Fruit fly (Drosophila melanogaster) whole organism, embryonic: Measurements from ENCODE around the gene CG7985.

ENCODE experiments used
- Blimp-1 ChIP-seq: fragments of 200-800 bp; sonication (Bioruptor generic); optimal IDR thresholded peaks from 3 replicates; lab custom pipeline; 2018; ENCODE audit warnings: missing biosample characterization, missing genetic modification characterization, mild to moderate bottlenecking, moderate library complexity, missing genetic modification reagents
- Bteb2 ChIP-seq: fragments of 200-800 bp; sonication (Bioruptor generic); optimal IDR thresholded peaks from 2 replicates; lab custom pipeline; 2016; ENCODE audit warnings: missing biosample characterization, missing genetic modification characterization
- CG11560 ChIP-seq: fragments of 200-800 bp; sonication (Bioruptor generic); IDR thresholded peaks from 3 replicates; pipeline ENCODE4 v1.3.6; 2022; ENCODE audit warnings: missing biosample characterization, missing genetic modification characterization
- CG14860 ChIP-seq: fragments of 200-800 bp; sonication (Bioruptor generic); IDR thresholded peaks from 3 replicates; pipeline ENCODE4 v1.3.6; 2022; ENCODE audit warnings: missing biosample characterization, missing genetic modification characterization; ENCODE audit not compliant: partially characterized antibody
- CG15011 ChIP-seq: fragments of 200-800 bp; sonication (Bioruptor generic); optimal IDR thresholded peaks from 3 replicates; lab custom pipeline; 2018; ENCODE audit warnings: missing biosample characterization, mild to moderate bottlenecking, missing genetic modification characterization
- CG17829 ChIP-seq: fragments of 200-800 bp; optimal IDR thresholded peaks from 2 replicates; lab custom pipeline; 2019; ENCODE audit warnings: missing biosample characterization, mild to moderate bottlenecking, missing genetic modification characterization, moderate library complexity
- CG2199 ChIP-seq: fragments of 200-800 bp; sonication (Bioruptor generic); IDR thresholded peaks from 3 replicates; pipeline ENCODE4 v1.3.6; 2022; ENCODE audit warnings: missing biosample characterization, missing genetic modification characterization
- CG2889 ChIP-seq: fragments of 200-800 bp; sonication (Bioruptor generic); IDR thresholded peaks from 3 replicates; pipeline ENCODE4 v1.3.6; 2022; ENCODE audit warnings: missing biosample characterization, missing genetic modification characterization
- CG31365 ChIP-seq: fragments of 200-800 bp; sonication (Bioruptor generic); optimal IDR thresholded peaks from 2 replicates; lab custom pipeline; 2018; ENCODE audit warnings: missing biosample characterization, mild to moderate bottlenecking, missing genetic modification characterization
- CG31388 ChIP-seq: fragments of 200-800 bp; sonication (Bioruptor generic); optimal IDR thresholded peaks from 2 replicates; lab custom pipeline; 2016; ENCODE audit warnings: missing biosample characterization, missing genetic modification characterization
- CG34376 ChIP-seq: fragments of 200-800 bp; sonication (Bioruptor generic); optimal IDR thresholded peaks from 2 replicates; lab custom pipeline; 2018; ENCODE audit warnings: missing biosample characterization, mild to moderate bottlenecking, missing genetic modification characterization
- CG3847 ChIP-seq: fragments of 200-800 bp; sonication (Bioruptor generic); IDR thresholded peaks from 2 replicates; pipeline ENCODE4 v1.3.6; 2022; ENCODE audit warnings: missing biosample characterization, missing genetic modification characterization
- CG4730 ChIP-seq: fragments of 200-800 bp; sonication (Bioruptor generic); IDR thresholded peaks from 2 replicates; pipeline ENCODE4 v1.3.6; 2022; ENCODE audit warnings: missing biosample characterization, missing genetic modification characterization
- CG6813 ChIP-seq: fragments of 200-800 bp; sonication (Bioruptor generic); optimal IDR thresholded peaks from 2 replicates; lab custom pipeline; 2017; ENCODE audit warnings: missing biosample characterization, missing genetic modification characterization, mild to moderate bottlenecking, moderate library complexity, missing genetic modification reagents
- CG8765 ChIP-seq: fragments of 200-800 bp; sonication (Bioruptor generic); IDR thresholded peaks from 2 replicates; pipeline ENCODE4 v1.3.6; 2022; ENCODE audit warnings: missing biosample characterization, missing genetic modification characterization
- Camta ChIP-seq: fragments of 200-800 bp; sonication (Bioruptor generic); optimal IDR thresholded peaks from 2 replicates; lab custom pipeline; 2016; ENCODE audit warnings: missing biosample characterization, missing genetic modification characterization
- CrebB ChIP-seq: fragments of 200-800 bp; sonication (Bioruptor generic); optimal IDR thresholded peaks from 3 replicates; lab custom pipeline; 2018; ENCODE audit warnings: missing biosample characterization, mild to moderate bottlenecking, missing genetic modification characterization
- Deaf1 ChIP-seq: fragments of 200-800 bp; optimal IDR thresholded peaks from 3 replicates; lab custom pipeline; 2019; ENCODE audit warnings: missing biosample characterization, mild to moderate bottlenecking, missing genetic modification characterization, moderate library complexity
- Dref ChIP-seq: fragments of 200-800 bp; sonication (Bioruptor generic); IDR thresholded peaks from 2 replicates; pipeline ENCODE4 v1.3.6; 2022; ENCODE audit warnings: missing biosample characterization, missing genetic modification characterization
- Elba2 ChIP-seq: fragments of 200-800 bp; sonication (Bioruptor generic); optimal IDR thresholded peaks from 3 replicates; lab custom pipeline; 2016; ENCODE audit warnings: missing biosample characterization, missing genetic modification characterization
- HLH54F ChIP-seq: fragments of 200-800 bp; sonication (Bioruptor generic); optimal IDR thresholded peaks from 3 replicates; lab custom pipeline; 2016; ENCODE audit warnings: missing biosample characterization, missing genetic modification characterization
- Hmr ChIP-seq: fragments of 200-800 bp; sonication (Bioruptor generic); optimal IDR thresholded peaks from 3 replicates; lab custom pipeline; 2017; ENCODE audit warnings: mild to moderate bottlenecking, missing biosample characterization, missing genetic modification reagents, missing genetic modification characterization
- MBD-R2 ChIP-seq: fragments of 200-800 bp; sonication (Bioruptor generic); IDR thresholded peaks from 2 replicates; pipeline ENCODE4 v1.3.6; 2022; ENCODE audit warnings: missing biosample characterization, missing genetic modification characterization
- MESR4 ChIP-seq: fragments of 200-800 bp; sonication (Bioruptor generic); optimal IDR thresholded peaks from 2 replicates; lab custom pipeline; 2018; ENCODE audit warnings: missing biosample characterization, mild to moderate bottlenecking, missing genetic modification characterization, moderate library complexity
- Med ChIP-seq: fragments of 200-800 bp; sonication (Bioruptor generic); peaks from one replicate; lab custom pipeline; 2016; ENCODE audit warnings: missing biosample characterization, missing genetic modification characterization, mild to moderate bottlenecking, inconsistent platforms, moderate library complexity
- Rfx ChIP-seq: fragments of 200-800 bp; sonication (Bioruptor generic); IDR thresholded peaks from 2 replicates; pipeline ENCODE4 v1.3.6; 2022; ENCODE audit warnings: missing biosample characterization, missing genetic modification characterization
- Sin3A ChIP-seq: fragments of >200 bp; optimal IDR thresholded peaks from 2 replicates; lab custom pipeline; 2018
- TFAM ChIP-seq: fragments of 200-800 bp; sonication (Bioruptor generic); optimal IDR thresholded peaks from 2 replicates; lab custom pipeline; 2017; ENCODE audit warnings: missing biosample characterization, missing genetic modification characterization, inconsistent platforms
- Xbp1 ChIP-seq: fragments of 200-800 bp; sonication (Bioruptor generic); optimal IDR thresholded peaks from 3 replicates; lab custom pipeline; 2016; ENCODE audit warnings: missing biosample characterization, mild to moderate bottlenecking, missing genetic modification characterization
- ash1 ChIP-seq: fragments of 200-800 bp; sonication (Bioruptor generic); optimal IDR thresholded peaks from 2 replicates; lab custom pipeline; 2018; ENCODE audit warnings: missing biosample characterization, mild to moderate bottlenecking, missing genetic modification characterization
- bbx ChIP-seq: fragments of 200-800 bp; sonication (Bioruptor generic); IDR thresholded peaks from 2 replicates; pipeline ENCODE4 v1.3.6; 2022; ENCODE audit warnings: missing biosample characterization, missing genetic modification characterization; ENCODE audit not compliant: partially characterized antibody
- chinmo ChIP-seq: fragments of 200-800 bp; sonication (Bioruptor generic); IDR thresholded peaks from 4 replicates; pipeline ENCODE4 v1.3.6; 2022; ENCODE audit warnings: missing biosample characterization, missing genetic modification characterization; ENCODE audit not compliant: partially characterized antibody
- da ChIP-seq: fragments of 200-800 bp; sonication (Bioruptor generic); optimal IDR thresholded peaks from 2 replicates; lab custom pipeline; 2016; ENCODE audit warnings: missing biosample characterization, missing genetic modification characterization
- ewg ChIP-seq: fragments of 200-800 bp; sonication (Bioruptor generic); optimal IDR thresholded peaks from 3 replicates; lab custom pipeline; 2017; ENCODE audit warnings: mild to moderate bottlenecking, missing biosample characterization, missing genetic modification reagents, missing genetic modification characterization
- eyg ChIP-seq: fragments of 200-800 bp; sonication (Bioruptor generic); optimal IDR thresholded peaks from 3 replicates; lab custom pipeline; 2016; ENCODE audit warnings: missing biosample characterization, missing genetic modification characterization
- fd3F ChIP-seq: fragments of 200-800 bp; sonication (Bioruptor generic); optimal IDR thresholded peaks from 2 replicates; lab custom pipeline; 2018; ENCODE audit warnings: missing biosample characterization, mild to moderate bottlenecking, missing genetic modification characterization, moderate library complexity
- gem ChIP-seq: fragments of 200-800 bp; sonication (Bioruptor generic); optimal IDR thresholded peaks from 2 replicates; lab custom pipeline; 2019; ENCODE audit warnings: missing biosample characterization, mild to moderate bottlenecking, missing genetic modification characterization, moderate library complexity
- grn ChIP-seq: fragments of 200-800 bp; sonication (Bioruptor generic); optimal IDR thresholded peaks from 3 replicates; lab custom pipeline; 2017; ENCODE audit warnings: missing biosample characterization, missing genetic modification characterization
- gro ChIP-seq: fragments of 200-800 bp; sonication (Bioruptor generic); optimal IDR thresholded peaks from 2 replicates; lab custom pipeline; 2016; ENCODE audit warnings: missing biosample characterization, missing genetic modification characterization
- kah ChIP-seq: fragments of 200-800 bp; sonication (Bioruptor generic); optimal IDR thresholded peaks from 2 replicates; lab custom pipeline; 2018; ENCODE audit warnings: missing biosample characterization, mild to moderate bottlenecking, missing genetic modification characterization
- klu ChIP-seq: fragments of 200-800 bp; sonication (Bioruptor generic); IDR thresholded peaks from 2 replicates; pipeline ENCODE4 v1.3.6; 2022; ENCODE audit warnings: missing biosample characterization, missing genetic modification characterization
- knrl ChIP-seq: fragments of 200-800 bp; sonication (Bioruptor generic); IDR thresholded peaks from 3 replicates; pipeline ENCODE4 v1.3.6; 2022; ENCODE audit warnings: missing biosample characterization, missing genetic modification characterization; ENCODE audit not compliant: partially characterized antibody
- lmd ChIP-seq: fragments of 200-800 bp; sonication (Bioruptor generic); IDR thresholded peaks from 2 replicates; pipeline ENCODE4 v1.3.6; 2022; ENCODE audit warnings: missing biosample characterization, missing genetic modification characterization
- nmo ChIP-seq: fragments of 200-800 bp; sonication (Bioruptor generic); optimal IDR thresholded peaks from 2 replicates; lab custom pipeline; 2018; ENCODE audit warnings: missing biosample characterization, mild to moderate bottlenecking, missing genetic modification characterization, moderate library complexity
- onecut ChIP-seq: fragments of 200-800 bp; sonication (Bioruptor generic); IDR thresholded peaks from 2 replicates; pipeline ENCODE4 v1.3.6; 2022; ENCODE audit warnings: missing biosample characterization, missing genetic modification characterization
- phol ChIP-seq: fragments of 200-800 bp; sonication (Bioruptor generic); optimal IDR thresholded peaks from 3 replicates; lab custom pipeline; 2018; ENCODE audit warnings: missing biosample characterization, mild to moderate bottlenecking, missing genetic modification characterization, moderate library complexity
- ro ChIP-seq: fragments of 200-800 bp; sonication (Bioruptor generic); IDR thresholded peaks from 2 replicates; pipeline ENCODE4 v1.3.6; 2022; ENCODE audit warnings: missing biosample characterization, missing genetic modification characterization
- sima ChIP-seq: fragments of 200-800 bp; sonication (Bioruptor generic); optimal IDR thresholded peaks from 2 replicates; lab custom pipeline; 2016; ENCODE audit warnings: missing biosample characterization, missing genetic modification characterization
- stc ChIP-seq: fragments of 200-800 bp; sonication (Bioruptor generic); IDR thresholded peaks from 2 replicates; pipeline ENCODE4 v1.3.6; 2022; ENCODE audit warnings: missing biosample characterization, missing genetic modification characterization
- tio ChIP-seq: fragments of 200-800 bp; sonication (Bioruptor generic); optimal IDR thresholded peaks from 2 replicates; lab custom pipeline; 2017; ENCODE audit warnings: missing biosample characterization, missing genetic modification characterization, inconsistent platforms
- tna ChIP-seq: fragments of 200-800 bp; sonication (Bioruptor generic); IDR thresholded peaks from 2 replicates; pipeline ENCODE4 v1.3.6; 2022; ENCODE audit warnings: missing biosample characterization, missing genetic modification characterization; ENCODE audit not compliant: partially characterized antibody
- trem ChIP-seq: fragments of 200-800 bp; optimal IDR thresholded peaks from 3 replicates; lab custom pipeline; 2019; ENCODE audit warnings: missing biosample characterization, mild to moderate bottlenecking, missing genetic modification characterization, moderate library complexity

Gene CG7985

dm6 chr3R:18255281-18255680 is 55.6 kb downstream of the CG7985 start, which contains the start of the genes Ada2a, Polr2D, Tgs1 and moi (continued):
- no peak for TF ChIP-seq onecut (GFP tag; lab: Robert Waterston, UW)
- no peak for TF ChIP-seq CG15011 (GFP tag; lab: Kevin White, UChicago)
- TF ChIP-seq MESR4 (GFP tag; lab: Kevin White, UChicago), result peak; percentile 78
- no peak for TF ChIP-seq CG34376
- no peak for TF ChIP-seq lmd (GFP tag; lab: Robert Waterston, UW)
- no peak for TF ChIP-seq Deaf1
- peak; percentile 82 for TF ChIP-seq Med (GFP tag; lab: Kevin White, UChicago)
- TF ChIP-seq Xbp1 (GFP tag; lab: Kevin White, UChicago), result no peak
- TF ChIP-seq grn (GFP tag; lab: Kevin White, UChicago), result no peak
- no peak for TF ChIP-seq fd3F (GFP tag; lab: Kevin White, UChicago)
- TF ChIP-seq Dref, result peak; percentile 82
- TF ChIP-seq ewg (GFP tag; lab: Kevin White, UChicago), result no peak
- no peak for TF ChIP-seq ash1
- peak; percentile 12 for TF ChIP-seq CG17829
- no peak for TF ChIP-seq da (GFP tag; lab: Kevin White, UChicago)
- TF ChIP-seq ro (GFP tag; lab: Robert Waterston, UW), result no peak
- TF ChIP-seq Blimp-1 (GFP tag; lab: Kevin White, UChicago), result no peak
- TF ChIP-seq CG3847 (GFP tag; lab: Robert Waterston, UW), result 0 out of 2 replicates have a peak, but pooled peaks have one; percentile 33
- no peak for TF ChIP-seq stc (GFP tag; lab: Robert Waterston, UW)
- no peak for TF ChIP-seq gem (tag; lab: Kevin White, UChicago)
- TF ChIP-seq Elba2 (GFP tag; lab: Kevin White, UChicago), result peak; percentile 55
- TF ChIP-seq Rfx (GFP tag; lab: Robert Waterston, UW), result no peak
- TF ChIP-seq CG31365 (tag; lab: Kevin White, UChicago), result no peak
- TF ChIP-seq CG31388, result no peak
- no peak for TF ChIP-seq CG6813
- no peak for TF ChIP-seq kah (GFP tag; lab: Kevin White, UChicago)
- TF ChIP-seq Sin3A, result peak; percentile 56
- no peak for TF ChIP-seq CrebB (tag; lab: Kevin White, UChicago)
- peak; percentile 70 for TF ChIP-seq trem
- no peak for TF ChIP-seq Bteb2 (GFP tag; lab: Kevin White, UChicago)
- no peak for TF ChIP-seq CG8765 (GFP tag; lab: Robert Waterston, UW)
- TF ChIP-seq eyg (GFP tag; lab: Kevin White, UChicago), result no peak
- TF ChIP-seq Hmr (GFP tag; lab: Kevin White, UChicago), result no peak
- peak; percentile 67 for TF ChIP-seq CG14860
- TF ChIP-seq Camta (GFP tag; lab: Kevin White, UChicago), result no peak
- no peak for TF ChIP-seq CG4730 (GFP tag; lab: Robert Waterston, UW)
- peak; percentile 82 for TF ChIP-seq bbx
- TF ChIP-seq tio (GFP tag; lab: Kevin White, UChicago), result no peak
- peak; percentile 47; the same call in 1 of the 2 replicates for TF ChIP-seq tna
- no peak for TF ChIP-seq klu
- 0 out of 4 replicates have a peak, but pooled peaks have one; percentile 73 for TF ChIP-seq chinmo
- no peak for TF ChIP-seq TFAM (GFP tag; lab: Kevin White, UChicago)
- peak; percentile 96 for TF ChIP-seq MBD-R2
- TF ChIP-seq knrl, result peak; percentile 73
- TF ChIP-seq CG2199 (GFP tag; lab: Robert Waterston, UW), result no peak
- TF ChIP-seq CG11560 (tag; lab: Robert Waterston, UW), result no peak
- TF ChIP-seq CG2889 (GFP tag; lab: Robert Waterston, UW), result no peak
- peak; percentile 7 for TF ChIP-seq nmo (GFP tag; lab: Kevin White, UChicago)
- peak; percentile 15 for TF ChIP-seq gro
- no peak for TF ChIP-seq HLH54F (GFP tag; lab: Kevin White, UChicago)
- TF ChIP-seq phol (tag; lab: Kevin White, UChicago), result peak; percentile 56
- TF ChIP-seq sima (GFP tag; lab: Kevin White, UChicago), result no peak
